In genomic region chr2L:4287076-4287475, dm6 we compare ENCODE assay signal across 4 fruit fly cellular contexts.
TF ChIP-seq lines count a peak whose summit lies in the region.

No protein-coding gene starts in this region.

- no peak for TF ChIP-seq CTCF in whole organism, embryonic (GFP tag; optimal IDR thresholded peaks at IDR 0.05; lab: Kevin White, UChicago)

TF ChIP-seq in whole organism, embryonic, 481 proteins besides CTCF, POLR2A, EP300 and RAD21 (continues in another document):
- TF ChIP-seq ase (GFP tag; IDR thresholded peaks at IDR 0.05; lab: Robert Waterston, UW) (no peak), Trl (optimal IDR thresholded peaks at IDR 0.05; lab: Kevin White, UChicago) (no peak), Trl (GFP tag; optimal IDR thresholded peaks at IDR 0.05; lab: Kevin White, UChicago) (no peak), Rx (GFP tag; IDR thresholded peaks at IDR 0.05; lab: Robert Waterston, UW) (no peak; the same call in 1 of the 2 replicates), klu (GFP tag; IDR thresholded peaks at IDR 0.05; lab: Robert Waterston, UW) (no peak), Asciz (GFP tag; optimal IDR thresholded peaks at IDR 0.05; lab: Kevin White, UChicago) (no peak), CG8359 (GFP tag; optimal IDR thresholded peaks at IDR 0.05; lab: Kevin White, UChicago; ENCODE audit: borderline replicate concordance) (no peak), kay (GFP tag; optimal IDR thresholded peaks at IDR 0.05; lab: Kevin White, UChicago) (no peak), ken (GFP tag; IDR thresholded peaks at IDR 0.05; lab: Robert Waterston, UW) (no peak), dati (GFP tag; IDR thresholded peaks at IDR 0.05; lab: Robert Waterston, UW) (no peak), CG9727 (GFP tag; optimal IDR thresholded peaks at IDR 0.05; lab: Kevin White, UChicago) (no peak), dmrt11E (tag; optimal IDR thresholded peaks at IDR 0.05; lab: Kevin White, UChicago) (peak; percentile 50), B-H2 (GFP tag; optimal IDR thresholded peaks at IDR 0.05; lab: Kevin White, UChicago) (no peak), nom (GFP tag; optimal IDR thresholded peaks at IDR 0.05; lab: Kevin White, UChicago) (peak; percentile 69), vvl (GFP tag; IDR thresholded peaks at IDR 0.05; lab: Robert Waterston, UW) (peak; percentile 38; the same call in 1 of the 2 replicates), Abd-B (GFP tag; optimal IDR thresholded peaks at IDR 0.05; lab: Kevin White, UChicago) (no peak), zfh1 (GFP tag; IDR thresholded peaks at IDR 0.05; lab: Robert Waterston, UW) (no peak), CG15073 (GFP tag; optimal IDR thresholded peaks at IDR 0.05; lab: Kevin White, UChicago) (no peak), CG10209 (GFP tag; optimal IDR thresholded peaks at IDR 0.05; lab: Kevin White, UChicago) (no peak), usp (GFP tag; optimal IDR thresholded peaks at IDR 0.05; lab: Kevin White, UChicago) (no peak), Ravus (GFP tag; IDR thresholded peaks at IDR 0.05; lab: Robert Waterston, UW) (no peak), Fer3 (tag; optimal IDR thresholded peaks at IDR 0.05; lab: Kevin White, UChicago) (no peak), CG15479 (GFP tag; optimal IDR thresholded peaks at IDR 0.05; lab: Kevin White, UChicago) (no peak), CG11504 (tag; optimal IDR thresholded peaks at IDR 0.05; lab: Kevin White, UChicago) (no peak)

TF ChIP-seq in whole organism, prepupa, 60 proteins besides CTCF, POLR2A, EP300 and RAD21 (continues in another document):
- TF ChIP-seq fd85E (GFP tag; optimal IDR thresholded peaks at IDR 0.05; lab: Kevin White, UChicago) = peak; percentile 9
- peak; percentile 54 for TF ChIP-seq Sox15 (GFP tag; optimal IDR thresholded peaks at IDR 0.05; lab: Kevin White, UChicago)
- TF ChIP-seq CG4318 (GFP tag; optimal IDR thresholded peaks at IDR 0.05; lab: Kevin White, UChicago) = peak; percentile 79
- peak; percentile 77 for TF ChIP-seq CG7368 (GFP tag; optimal IDR thresholded peaks at IDR 0.05; lab: Kevin White, UChicago)
- TF ChIP-seq CG8319 (GFP tag; optimal IDR thresholded peaks at IDR 0.05; lab: Kevin White, UChicago) = peak; percentile 74
- peak; percentile 86 for TF ChIP-seq Ets21C (GFP tag; optimal IDR thresholded peaks at IDR 0.05; lab: Kevin White, UChicago)
- peak; percentile 87 for TF ChIP-seq Eip75B (GFP tag; optimal IDR thresholded peaks at IDR 0.05; lab: Kevin White, UChicago)
- TF ChIP-seq CG6854 (GFP tag; optimal IDR thresholded peaks at IDR 0.05; lab: Kevin White, UChicago) = peak; percentile 44
- TF ChIP-seq Lpt (GFP tag; optimal IDR thresholded peaks at IDR 0.05; lab: Kevin White, UChicago) = peak; percentile 83
- peak; percentile 63 for TF ChIP-seq CG16779 (tag; optimal IDR thresholded peaks at IDR 0.05; lab: Kevin White, UChicago)
- peak; percentile 90 for TF ChIP-seq Smox (GFP tag; optimal IDR thresholded peaks at IDR 0.05; lab: Kevin White, UChicago)
- TF ChIP-seq CG10669 (GFP tag; optimal IDR thresholded peaks at IDR 0.05; lab: Kevin White, UChicago) = peak; percentile 88
- TF ChIP-seq Met (GFP tag; optimal IDR thresholded peaks at IDR 0.05; lab: Kevin White, UChicago) = peak; percentile 92
- TF ChIP-seq pdm3 (GFP tag; optimal IDR thresholded peaks at IDR 0.05; lab: Kevin White, UChicago) = peak; percentile 87
- peak; percentile 94 for TF ChIP-seq CG3919 (GFP tag; optimal IDR thresholded peaks at IDR 0.05; lab: Kevin White, UChicago)
- TF ChIP-seq Ets96B (tag; optimal IDR thresholded peaks at IDR 0.05; lab: Kevin White, UChicago) = peak; percentile 92
- peak; percentile 91 for TF ChIP-seq cyc (GFP tag; optimal IDR thresholded peaks at IDR 0.05; lab: Kevin White, UChicago)
- no peak for TF ChIP-seq Hr38 (GFP tag; optimal IDR thresholded peaks at IDR 0.05; lab: Kevin White, UChicago)
- TF ChIP-seq CG6163 (GFP tag; IDR thresholded peaks at IDR 0.05; lab: Robert Waterston, UW) = peak; percentile 92
- peak; percentile 73 for TF ChIP-seq CG9139 (GFP tag; optimal IDR thresholded peaks at IDR 0.05; lab: Kevin White, UChicago)
- TF ChIP-seq vri (GFP tag; optimal IDR thresholded peaks at IDR 0.05; lab: Kevin White, UChicago) = peak; percentile 78
- peak; percentile 62 for TF ChIP-seq Blimp-1 (GFP tag; optimal IDR thresholded peaks at IDR 0.05; lab: Kevin White, UChicago)
- TF ChIP-seq Eip78C (GFP tag; lab: Kevin White, UChicago) = peak; percentile 96
- peak; percentile 88 for TF ChIP-seq CG32006 (GFP tag; optimal IDR thresholded peaks at IDR 0.05; lab: Kevin White, UChicago)

TF ChIP-seq in whole organism, pupa, 21 proteins besides CTCF, POLR2A, EP300 and RAD21:
- TF ChIP-seq CG8301 (tag; optimal IDR thresholded peaks at IDR 0.05; lab: Kevin White, UChicago) (peak; percentile 91), D1 (tag; optimal IDR thresholded peaks at IDR 0.05; lab: Kevin White, UChicago) (peak; percentile 68), Pif1B (GFP tag; optimal IDR thresholded peaks at IDR 0.05; lab: Kevin White, UChicago) (peak; percentile 85), CG32121 (GFP tag; IDR thresholded peaks at IDR 0.05; lab: Robert Waterston, UW) (peak; percentile 54; the same call in 1 of the 2 replicates), gl (tag; optimal IDR thresholded peaks at IDR 0.05; lab: Kevin White, UChicago) (peak; percentile 86), CG4496 (GFP tag; IDR thresholded peaks at IDR 0.05; lab: Robert Waterston, UW) (peak; percentile 91), CG14655 (GFP tag; optimal IDR thresholded peaks at IDR 0.05; lab: Kevin White, UChicago) (peak; percentile 92), CG10348 (GFP tag; IDR thresholded peaks at IDR 0.05; lab: Robert Waterston, UW) (no peak), Ets98B (GFP tag; IDR thresholded peaks at IDR 0.05; lab: Robert Waterston, UW) (peak; percentile 84), CG17806 (tag; optimal IDR thresholded peaks at IDR 0.05; lab: Kevin White, UChicago) (peak; percentile 91), CG9948 (tag; optimal IDR thresholded peaks at IDR 0.05; lab: Kevin White, UChicago) (peak; percentile 92), Pif1A (GFP tag; optimal IDR thresholded peaks at IDR 0.05; lab: Kevin White, UChicago) (peak; percentile 88), fd96Ca (GFP tag; IDR thresholded peaks at IDR 0.05; lab: Robert Waterston, UW) (peak; percentile 92), EcR (GFP tag; optimal IDR thresholded peaks at IDR 0.05; lab: Kevin White, UChicago) (peak; percentile 51), CG8159 (tag; optimal IDR thresholded peaks at IDR 0.05; lab: Kevin White, UChicago) (peak; percentile 90), CG13204 (GFP tag; optimal IDR thresholded peaks at IDR 0.05; lab: Kevin White, UChicago) (peak; percentile 68), Snoo (tag; optimal IDR thresholded peaks at IDR 0.05; lab: Kevin White, UChicago) (peak; percentile 86), rn (GFP tag; IDR thresholded peaks at IDR 0.05; lab: Robert Waterston, UW) (peak; percentile 72), CG34367 (tag; optimal IDR thresholded peaks at IDR 0.05; lab: Kevin White, UChicago) (peak; percentile 91), CG12605 (GFP tag; IDR thresholded peaks at IDR 0.05; lab: Robert Waterston, UW) (peak; percentile 80), CG15710 (tag; optimal IDR thresholded peaks at IDR 0.05; lab: Kevin White, UChicago) (peak; percentile 88)

TF ChIP-seq in whole organism, wandering third instar larva, 38 proteins besides CTCF, POLR2A, EP300 and RAD21 (continues in another document):
- TF ChIP-seq Sp1 (GFP tag; optimal IDR thresholded peaks at IDR 0.05; lab: Kevin White, UChicago) = peak; percentile 83
- TF ChIP-seq GATAd (GFP tag; optimal IDR thresholded peaks at IDR 0.05; lab: Kevin White, UChicago) = no peak
- TF ChIP-seq psq (GFP tag; optimal IDR thresholded peaks at IDR 0.05; lab: Kevin White, UChicago) = peak; percentile 51
- TF ChIP-seq Mio (GFP tag; optimal IDR thresholded peaks at IDR 0.05; lab: Kevin White, UChicago) = no peak
- TF ChIP-seq Dfd (GFP tag; optimal IDR thresholded peaks at IDR 0.05; lab: Kevin White, UChicago) = no peak
- peak; percentile 72 for TF ChIP-seq CG32264 (GFP tag; optimal IDR thresholded peaks at IDR 0.05; lab: Kevin White, UChicago)
- no peak for TF ChIP-seq Dif (GFP tag; optimal IDR thresholded peaks at IDR 0.05; lab: Kevin White, UChicago; ENCODE audit: partially characterized antibody)
- no peak for TF ChIP-seq Myc (optimal IDR thresholded peaks at IDR 0.05; lab: Kevin White, UChicago)
- TF ChIP-seq Hr78 (GFP tag; optimal IDR thresholded peaks at IDR 0.05; lab: Kevin White, UChicago) = no peak
- TF ChIP-seq HLH106 (tag; optimal IDR thresholded peaks at IDR 0.05; lab: Kevin White, UChicago) = peak; percentile 86
- no peak for TF ChIP-seq sv (GFP tag; optimal IDR thresholded peaks at IDR 0.05; lab: Kevin White, UChicago)
- TF ChIP-seq Abd-B (GFP tag; optimal IDR thresholded peaks at IDR 0.05; lab: Kevin White, UChicago) = no peak
- no peak for TF ChIP-seq dsf (GFP tag; optimal IDR thresholded peaks at IDR 0.05; lab: Kevin White, UChicago; ENCODE audit: borderline replicate concordance)
- TF ChIP-seq sage (GFP tag; optimal IDR thresholded peaks at IDR 0.05; lab: Kevin White, UChicago) = peak; percentile 44
- no peak for TF ChIP-seq lola (GFP tag; optimal IDR thresholded peaks at IDR 0.05; lab: Kevin White, UChicago)
- peak; percentile 85 for TF ChIP-seq OdsH (GFP tag; optimal IDR thresholded peaks at IDR 0.05; lab: Kevin White, UChicago)
- peak; percentile 20 for TF ChIP-seq CG9705 (GFP tag; optimal IDR thresholded peaks at IDR 0.05; lab: Kevin White, UChicago)
- no peak for TF ChIP-seq pan (optimal IDR thresholded peaks at IDR 0.05; lab: Kevin White, UChicago)
- TF ChIP-seq br (GFP tag; optimal IDR thresholded peaks at IDR 0.05; lab: Kevin White, UChicago) = peak; percentile 85
- peak; percentile 42 for TF ChIP-seq tai (GFP tag; optimal IDR thresholded peaks at IDR 0.05; lab: Kevin White, UChicago)
- TF ChIP-seq fru (GFP tag; optimal IDR thresholded peaks at IDR 0.05; lab: Kevin White, UChicago) = peak; percentile 88
- TF ChIP-seq usp (GFP tag; optimal IDR thresholded peaks at IDR 0.05; lab: Kevin White, UChicago) = no peak
- TF ChIP-seq Jra (GFP tag; optimal IDR thresholded peaks at IDR 0.05; lab: Kevin White, UChicago) = no peak
- peak; percentile 79 for TF ChIP-seq Hnf4 (GFP tag; optimal IDR thresholded peaks at IDR 0.05; lab: Kevin White, UChicago)
- TF ChIP-seq dl (GFP tag; optimal IDR thresholded peaks at IDR 0.05; lab: Kevin White, UChicago; ENCODE audit: insufficient read depth in 1 of 2, partially characterized antibody in 2 of 2) = no peak
- peak; percentile 89 for TF ChIP-seq h (GFP tag; optimal IDR thresholded peaks at IDR 0.05; lab: Kevin White, UChicago)
- TF ChIP-seq CrebA (GFP tag; optimal IDR thresholded peaks at IDR 0.05; lab: Kevin White, UChicago; ENCODE audit: borderline replicate concordance) = no peak
- TF ChIP-seq foxo (GFP tag; optimal IDR thresholded peaks at IDR 0.05; lab: Kevin White, UChicago) = peak in 1 of 2 experiments; percentile 84
- no peak for TF ChIP-seq brk (GFP tag; optimal IDR thresholded peaks at IDR 0.05; lab: Kevin White, UChicago)
- peak; percentile 39 for TF ChIP-seq Rel (GFP tag; optimal IDR thresholded peaks at IDR 0.05; lab: Kevin White, UChicago)
- TF ChIP-seq Rel (tag; optimal IDR thresholded peaks at IDR 0.05; lab: Kevin White, UChicago) = no peak
- peak; percentile 87 for TF ChIP-seq ey (GFP tag; optimal IDR thresholded peaks at IDR 0.05; lab: Kevin White, UChicago)

Comparison
In these comparisons a context has a peak if more than half of its experiments do, and no peak if none do; other contexts are left out.
1. Of the 7 proteins assayed by ChIP-seq in both whole organism, embryonic and whole organism, prepupa: peak only in whole organism, embryonic: none; only in whole organism, prepupa: CG16779, CG6854, Gug, Hr39, Lpt and Sox102F; in both: Blimp-1; in neither: 0.